Fruit fly (Drosophila melanogaster) ovary, adult (tissue): ENCODE measurements around the gene CG32110.
A peak's percentile ranks its signal among the peaks of the same experiment; 100 is the strongest.

Experiments used
- CG17801 ChIP-seq: fragments of 200-800 bp; optimal IDR thresholded peaks from 2 replicates; lab custom pipeline; 2019; ENCODE audit warnings: missing biosample characterization, mild to moderate bottlenecking, missing genetic modification characterization, moderate library complexity; ENCODE audit not compliant: partially characterized antibody

Gene CG32110

dm6 chr3L:12803159-12804034 is 5.1 kb upstream of the CG32110 start:
- no peak for TF ChIP-seq CG17801 (GFP tag; lab: Kevin White, UChicago)

- TF ChIP-seq CG17801 (GFP tag; lab: Kevin White, UChicago): no peak
Measured at dm6 chr3L:12804035-12804729, 4.3 kb upstream of the CG32110 start.

dm6 chr3L:12804730-12805170 is 3.8 kb upstream of the CG32110 start, which contains the start of gene Atg1:
Gene Atg1, minus strand, starts transcription at chr3L:12805116.
- TF ChIP-seq CG17801 (GFP tag; lab: Kevin White, UChicago): peak; percentile 38

dm6 chr3L:12805660-12806289 is 2.7 kb upstream of the CG32110 start, which contains the start of gene Sap130:
Gene Sap130, plus strand, starts transcription at chr3L:12805902.
- no peak for TF ChIP-seq CG17801 (GFP tag; lab: Kevin White, UChicago)

DNA sequence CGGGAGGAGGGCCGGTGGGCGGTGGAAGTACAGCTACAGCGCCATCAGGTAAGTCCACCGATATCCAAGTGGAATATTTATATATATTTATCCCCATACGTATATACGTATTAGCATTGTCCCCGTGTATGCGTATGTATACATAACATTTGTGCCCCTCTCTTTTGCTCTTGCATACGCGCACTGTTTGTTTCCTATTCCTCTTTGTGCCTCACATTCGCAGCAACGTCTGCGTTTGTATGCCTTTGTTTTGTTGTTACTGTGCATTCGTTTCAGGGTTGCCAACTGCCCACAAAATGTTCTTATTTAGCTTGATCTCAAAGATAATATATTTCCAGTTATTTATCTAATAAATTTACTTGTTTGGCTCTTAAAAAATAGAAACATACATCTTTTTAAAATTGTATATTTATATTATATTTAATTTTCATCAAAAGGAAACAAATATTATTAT is 2.2 kb upstream of the CG32110 start:
- TF ChIP-seq CG17801 (GFP tag; lab: Kevin White, UChicago): peak; percentile 68

DNA sequence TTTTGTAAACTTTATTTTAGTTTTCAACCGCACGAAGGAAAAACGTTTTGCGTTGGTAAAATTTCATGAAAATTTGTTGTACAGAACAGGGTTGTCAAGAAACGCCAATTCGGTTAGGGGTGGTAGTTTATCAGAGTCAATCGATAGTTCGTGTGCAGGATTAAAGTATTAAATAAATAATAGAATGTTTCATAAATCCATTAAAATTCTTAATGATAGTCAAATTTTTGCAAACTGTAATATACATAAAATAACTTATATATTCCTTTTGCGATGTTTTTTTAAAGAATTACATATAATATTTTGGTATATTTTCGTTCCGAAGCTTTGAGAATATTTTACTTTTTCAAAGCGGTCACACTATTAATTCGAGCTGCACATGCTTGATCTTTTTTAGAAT is 5.4 kb downstream of the CG32110 start, which contains the start of the genes Sf3a2 and CG42588:
Sf3a2 (minus strand) TSS at position 113 of the 400 bp plus-strand sequence.
CG42588 (plus strand) TSS at position 348 of the 400 bp plus-strand sequence.
- peak; percentile 65 for TF ChIP-seq CG17801 (GFP tag; lab: Kevin White, UChicago)

- TF ChIP-seq CG17801 (GFP tag; lab: Kevin White, UChicago): peak; percentile 17
Measured at dm6 chr3L:12814806-12815205, 6.3 kb downstream of the CG32110 start.

- no peak for TF ChIP-seq CG17801 (GFP tag; lab: Kevin White, UChicago)
Measured at dm6 chr3L:12815756-12816155, 7.2 kb downstream of the CG32110 start.

DNA sequence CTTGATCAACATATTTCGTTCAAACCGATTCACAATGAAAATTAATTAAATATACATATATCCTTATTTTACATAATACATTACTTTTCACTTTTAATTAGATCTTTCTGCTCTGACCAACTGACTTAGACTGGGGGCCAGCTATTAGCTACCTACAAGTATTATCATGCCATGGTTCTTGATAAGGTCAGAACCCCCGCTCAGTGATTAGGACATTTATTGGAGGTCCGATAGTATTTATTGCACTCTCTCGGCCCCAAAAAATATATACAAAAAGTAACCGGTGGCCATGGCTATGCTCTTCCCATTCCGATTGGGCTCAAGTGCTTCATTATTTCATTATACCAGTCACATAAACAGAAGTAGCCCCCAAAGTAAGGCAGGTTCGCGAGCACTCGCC is 19.2 kb downstream of the CG32110 start:
- TF ChIP-seq CG17801 (GFP tag; lab: Kevin White, UChicago): no peak

DNA sequence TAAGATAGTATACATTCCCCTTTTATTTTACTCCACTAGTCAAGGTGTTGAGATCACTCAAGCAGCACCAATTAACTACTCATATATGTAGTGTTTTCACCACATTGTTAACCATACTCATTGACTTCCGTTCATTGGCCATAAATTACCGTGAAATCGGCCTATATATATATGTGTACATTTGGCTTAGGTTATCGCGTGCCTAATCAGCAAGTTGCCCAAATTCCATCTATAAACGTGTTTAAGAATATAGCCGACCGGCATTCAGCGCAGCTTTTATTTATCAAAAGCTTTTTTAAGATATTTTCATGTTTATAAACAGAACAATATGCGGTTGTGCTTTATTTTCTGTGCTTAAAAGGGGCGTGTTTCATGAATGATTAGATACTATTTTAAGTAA is 20.0 kb downstream of the CG32110 start:
- TF ChIP-seq CG17801 (GFP tag; lab: Kevin White, UChicago): no peak

DNA sequence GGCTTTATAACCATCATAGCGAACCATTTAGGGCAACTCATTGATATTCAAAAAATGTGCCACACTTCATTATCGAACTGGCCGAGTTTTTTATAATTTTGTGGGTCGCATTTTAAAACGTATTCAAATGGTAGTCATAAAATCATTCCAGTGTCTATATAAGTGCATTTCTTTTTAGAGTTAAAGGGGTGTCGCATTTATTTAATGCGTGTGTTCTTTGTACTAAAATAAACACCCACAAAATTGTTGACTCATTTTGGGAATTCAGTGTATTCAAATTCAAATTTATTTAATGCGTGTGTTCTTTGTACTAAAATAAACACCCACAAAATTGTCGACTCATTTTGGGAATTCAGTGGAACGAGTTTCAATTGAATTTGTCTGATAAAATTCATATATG is 21.9 kb downstream of the CG32110 start:
- TF ChIP-seq CG17801 (GFP tag; lab: Kevin White, UChicago): no peak

DNA sequence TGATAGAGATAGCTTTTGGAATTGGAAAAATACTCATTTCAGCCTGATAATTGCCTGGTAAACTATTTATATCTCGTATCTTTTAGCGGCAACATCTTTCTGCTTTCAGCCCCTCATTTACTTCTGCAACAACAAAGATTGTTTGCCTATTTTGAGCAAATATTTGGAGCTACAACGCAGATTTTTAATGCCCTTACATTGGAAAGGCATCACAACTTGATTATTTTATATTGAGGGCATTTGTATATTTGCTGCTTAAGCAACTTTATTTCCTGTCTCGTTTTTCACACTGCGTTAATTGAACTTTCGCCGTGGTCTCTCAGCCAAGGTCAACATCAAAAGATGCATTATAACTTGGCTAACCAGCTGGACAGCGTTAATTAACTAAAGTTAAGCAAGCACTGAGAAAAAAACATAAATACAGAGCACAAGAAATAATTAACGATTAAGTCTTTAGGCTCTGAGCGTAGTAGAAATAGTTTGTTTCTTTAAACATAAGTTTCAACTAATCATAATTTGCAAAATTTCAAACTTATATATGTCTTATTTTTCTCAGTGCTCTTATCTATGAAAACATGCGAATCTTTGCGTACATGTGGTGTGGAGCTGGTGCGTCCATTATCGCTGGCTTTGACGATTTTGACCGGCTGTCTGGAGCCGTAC is 22.9 kb downstream of the CG32110 start:
- TF ChIP-seq CG17801 (GFP tag; lab: Kevin White, UChicago): no peak

- no peak for TF ChIP-seq CG17801 (GFP tag; lab: Kevin White, UChicago)
Measured at dm6 chr3L:12832355-12832881, 23.9 kb downstream of the CG32110 start.

dm6 chr3L:12833354-12833753 is 24.8 kb downstream of the CG32110 start:
- TF ChIP-seq CG17801 (GFP tag; lab: Kevin White, UChicago): no peak
